Worm (Caenorhabditis elegans) whole organism, midembryonic: ENCODE results near the gene R04B5.1.
"Not testable (repeated sequence)": the region's sequence is repeated elsewhere in the genome, so short reads cannot be mapped to it uniquely, and the experiment has no call there.

Experiments
- flt-1 ChIP-seq: fragments of 200-800 bp; sonication (Bioruptor generic); IDR thresholded peaks from 2 replicates; pipeline ENCODE4 v1.3.6; 2022; ENCODE audit warnings: missing genetic modification characterization, missing compliant biosample characterization
- klf-2 ChIP-seq: fragments of 200-800 bp; sonication (Bioruptor generic); conservative IDR thresholded peaks from 2 replicates; pipeline ENCODE4 v1.3.6; 2022; ENCODE audit warnings: missing genetic modification reagents, missing genetic modification characterization, missing compliant biosample characterization
- ref-1 ChIP-seq: fragments of 200-800 bp; sonication (Bioruptor generic); conservative IDR thresholded peaks from 2 replicates; pipeline ENCODE4 v1.3.6; 2022; ENCODE audit warnings: missing genetic modification reagents, missing genetic modification characterization, missing compliant biosample characterization
- ztf-29 ChIP-seq: fragments of 200-800 bp; sonication (Bioruptor generic); IDR thresholded peaks from 2 replicates; pipeline ENCODE4 v1.3.6; 2022; ENCODE audit warnings: missing genetic modification reagents, missing genetic modification characterization, missing compliant biosample characterization

DNA sequence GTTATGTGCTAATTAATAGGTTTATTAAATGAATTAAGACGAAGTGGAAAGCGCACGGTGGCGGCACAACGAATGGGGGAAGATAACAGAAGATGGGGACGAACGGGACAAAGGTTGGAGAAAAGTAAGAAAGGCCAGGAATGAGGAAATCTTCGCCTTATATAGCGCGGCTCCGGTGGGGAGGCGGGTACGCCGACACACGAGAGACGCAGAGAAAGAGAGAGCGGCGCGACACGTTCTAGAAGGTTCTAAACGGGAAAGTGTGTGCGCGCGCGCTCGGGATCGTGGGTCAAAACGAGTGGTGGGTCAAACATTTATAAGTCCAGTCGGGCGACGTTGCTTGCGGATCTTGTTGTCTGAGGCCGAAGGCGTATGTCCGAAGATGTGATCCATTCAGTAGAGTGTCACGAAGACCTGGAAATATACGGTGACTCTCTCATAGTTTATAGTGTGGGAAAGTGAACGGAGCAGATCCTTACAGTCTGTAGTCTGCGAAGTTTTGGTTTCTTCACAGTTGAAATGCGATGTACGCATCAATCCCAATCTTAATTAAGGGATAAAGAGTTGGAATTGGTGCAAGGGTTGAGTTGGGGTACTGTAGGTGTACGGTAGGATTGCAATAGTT is 28.8 kb downstream of the R04B5.1 start:
- TF ChIP-seq flt-1 (peak; percentile 63; the same call in 1 of the 2 replicates), ref-1 (GFP tag; lab: Robert Waterston, UW) (0 out of 2 replicates have a peak, but pooled peaks have one; percentile 16)
- TF ChIP-seq ztf-29, klf-2 (GFP tag; lab: Robert Waterston, UW): not testable (repeated sequence)
